Fruit fly (Drosophila melanogaster) whole organism, pupa: ENCODE results near the gene CG15283.
A peak's percentile ranks its signal among the peaks of the same experiment; 100 is the strongest.

Source experiments
- CG10348 ChIP-seq: fragments of 200-800 bp; sonication (Bioruptor generic); IDR thresholded peaks from 2 replicates; pipeline ENCODE4 v1.3.6; 2022; ENCODE audit warnings: missing biosample characterization, missing genetic modification characterization
- CG12605 ChIP-seq: fragments of 200-800 bp; sonication (Bioruptor generic); IDR thresholded peaks from 2 replicates; pipeline ENCODE4 v1.3.6; 2022; ENCODE audit warnings: missing biosample characterization, missing genetic modification characterization
- CG13204 ChIP-seq: fragments of 200-800 bp; sonication (Bioruptor generic); optimal IDR thresholded peaks from 2 replicates; lab custom pipeline; 2018; ENCODE audit warnings: missing biosample characterization, mild to moderate bottlenecking, missing genetic modification characterization, moderate library complexity
- CG14655 ChIP-seq: fragments of 200-800 bp; sonication (Bioruptor generic); optimal IDR thresholded peaks from 3 replicates; lab custom pipeline; 2017; ENCODE audit warnings: mild to moderate bottlenecking, missing biosample characterization, missing genetic modification reagents, missing genetic modification characterization
- CG15710 ChIP-seq: fragments of 200-800 bp; sonication (Bioruptor generic); optimal IDR thresholded peaks from 2 replicates; lab custom pipeline; 2018; ENCODE audit warnings: missing biosample characterization, mild to moderate bottlenecking, missing genetic modification characterization, moderate library complexity
- CG17806 ChIP-seq: fragments of 200-800 bp; sonication (Bioruptor generic); optimal IDR thresholded peaks from 2 replicates; lab custom pipeline; 2018; ENCODE audit warnings: missing biosample characterization, mild to moderate bottlenecking, missing genetic modification characterization, moderate library complexity
- CG32121 ChIP-seq: fragments of 200-800 bp; sonication (Bioruptor generic); IDR thresholded peaks from 2 replicates; pipeline ENCODE4 v1.3.6; 2022; ENCODE audit warnings: missing biosample characterization, missing genetic modification characterization
- CG34367 ChIP-seq: fragments of 200-800 bp; sonication (Bioruptor generic); optimal IDR thresholded peaks from 2 replicates; lab custom pipeline; 2018; ENCODE audit warnings: missing biosample characterization, mild to moderate bottlenecking, missing genetic modification characterization
- CG4496 ChIP-seq: fragments of 200-800 bp; sonication (Bioruptor generic); IDR thresholded peaks from 3 replicates; pipeline ENCODE4 v1.3.6; 2022; ENCODE audit warnings: missing biosample characterization, missing genetic modification characterization
- CG8159 ChIP-seq: fragments of 200-800 bp; sonication (Bioruptor generic); optimal IDR thresholded peaks from 3 replicates; lab custom pipeline; 2018; ENCODE audit warnings: missing biosample characterization, mild to moderate bottlenecking, missing genetic modification characterization, moderate library complexity
- CG8301 ChIP-seq: fragments of 200-800 bp; sonication (Bioruptor generic); optimal IDR thresholded peaks from 2 replicates; lab custom pipeline; 2018; ENCODE audit warnings: missing biosample characterization, mild to moderate bottlenecking, missing genetic modification characterization
- CG9948 ChIP-seq: fragments of 200-800 bp; sonication (Bioruptor generic); optimal IDR thresholded peaks from 2 replicates; lab custom pipeline; 2018; ENCODE audit warnings: missing biosample characterization, mild to moderate bottlenecking, missing genetic modification characterization, moderate library complexity
- D1 ChIP-seq: fragments of 200-800 bp; sonication (Bioruptor generic); optimal IDR thresholded peaks from 2 replicates; lab custom pipeline; 2018; ENCODE audit warnings: missing biosample characterization, mild to moderate bottlenecking, missing genetic modification characterization, moderate library complexity
- EcR ChIP-seq: fragments of 200-800 bp; sonication (Bioruptor generic); optimal IDR thresholded peaks from 3 replicates; lab custom pipeline; 2019; ENCODE audit warnings: missing biosample characterization, missing genetic modification characterization, mild to moderate bottlenecking, moderate library complexity, missing genetic modification reagents
- Ets98B ChIP-seq: fragments of 200-800 bp; sonication (Bioruptor generic); IDR thresholded peaks from 2 replicates; pipeline ENCODE4 v1.3.6; 2022; ENCODE audit warnings: missing biosample characterization, missing genetic modification characterization
- Pif1A ChIP-seq: fragments of 200-800 bp; sonication (Bioruptor generic); optimal IDR thresholded peaks from 3 replicates; lab custom pipeline; 2016; ENCODE audit warnings: missing biosample characterization, missing genetic modification characterization
- Pif1B ChIP-seq: fragments of 200-800 bp; sonication (Bioruptor generic); optimal IDR thresholded peaks from 3 replicates; lab custom pipeline; 2016; ENCODE audit warnings: missing biosample characterization, missing genetic modification characterization
- Snoo ChIP-seq: fragments of 200-800 bp; sonication (Bioruptor generic); optimal IDR thresholded peaks from 3 replicates; lab custom pipeline; 2017; ENCODE audit warnings: missing biosample characterization, mild to moderate bottlenecking, missing genetic modification characterization, inconsistent platforms
- fd96Ca ChIP-seq: fragments of 200-800 bp; sonication (Bioruptor generic); IDR thresholded peaks from 3 replicates; pipeline ENCODE4 v1.3.6; 2022; ENCODE audit warnings: missing biosample characterization, missing genetic modification characterization
- gl ChIP-seq: fragments of 200-800 bp; sonication (Bioruptor generic); optimal IDR thresholded peaks from 2 replicates; lab custom pipeline; 2018; ENCODE audit warnings: missing biosample characterization, mild to moderate bottlenecking, missing genetic modification characterization
- rn ChIP-seq: fragments of 200-800 bp; sonication (Bioruptor generic); IDR thresholded peaks from 2 replicates; pipeline ENCODE4 v1.3.6; 2022; ENCODE audit warnings: missing biosample characterization, missing genetic modification characterization

CG15283 gene

DNA sequence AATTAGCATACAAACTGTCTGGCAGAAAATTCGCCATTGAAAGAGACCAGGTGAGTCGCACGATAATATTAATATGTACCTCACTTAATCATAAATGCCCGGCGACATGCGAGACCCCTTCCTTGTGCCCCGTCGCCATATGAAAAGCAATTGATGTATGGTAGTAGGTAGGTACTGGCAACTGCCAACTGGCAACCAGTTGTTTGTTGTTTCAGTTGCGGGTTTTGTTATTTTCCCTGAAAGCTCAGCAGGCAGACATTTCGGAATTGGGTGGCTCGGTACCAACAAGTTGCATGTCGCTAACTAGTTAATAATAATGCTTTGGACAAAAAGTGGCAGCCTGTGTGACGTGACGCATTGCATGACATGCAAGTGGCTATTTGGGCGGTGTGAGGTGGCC is 23.7 kb upstream of the CG15283 start:
- no peak for TF ChIP-seq CG32121
- TF ChIP-seq CG4496 = peak; percentile 23; the same call in 1 of the 3 replicates

DNA sequence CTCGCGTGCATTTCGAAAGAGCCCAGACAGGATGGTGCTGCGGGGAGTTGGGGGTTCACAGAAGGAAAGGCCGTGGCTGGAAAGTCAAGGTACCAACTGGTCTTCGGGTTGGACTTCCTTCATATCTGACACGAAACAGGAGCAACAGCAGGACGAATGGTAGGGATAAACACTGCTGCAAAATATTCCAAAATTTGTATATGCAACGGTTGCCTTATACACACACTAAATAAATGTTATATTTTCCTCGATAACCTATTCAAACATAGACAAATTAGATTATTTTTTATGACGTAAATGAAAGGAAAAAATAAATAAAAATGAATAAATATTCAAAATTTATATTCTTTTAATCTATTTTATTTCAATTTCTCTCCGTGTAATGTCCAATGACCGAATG is 19.0 kb upstream of the CG15283 start:
- TF ChIP-seq CG15710 = peak; percentile 27
- peak; percentile 54 for TF ChIP-seq CG8159
- no peak for TF ChIP-seq CG12605 (GFP tag; lab: Robert Waterston, UW)
- peak; percentile 1 for TF ChIP-seq CG9948 (tag; lab: Kevin White, UChicago)
- TF ChIP-seq CG32121 = no peak
- TF ChIP-seq Pif1B (GFP tag; lab: Kevin White, UChicago) = no peak
- TF ChIP-seq CG17806 (tag; lab: Kevin White, UChicago) = peak; percentile 4
- TF ChIP-seq CG4496 = no peak
- TF ChIP-seq D1 (tag; lab: Kevin White, UChicago) = no peak
- TF ChIP-seq CG8301 (tag; lab: Kevin White, UChicago) = peak; percentile 6
- TF ChIP-seq Pif1A = peak; percentile 34
- TF ChIP-seq CG14655 (GFP tag; lab: Kevin White, UChicago) = peak; percentile 5
- TF ChIP-seq CG34367 (tag; lab: Kevin White, UChicago) = peak; percentile 6
- TF ChIP-seq Snoo (tag; lab: Kevin White, UChicago) = no peak

DNA sequence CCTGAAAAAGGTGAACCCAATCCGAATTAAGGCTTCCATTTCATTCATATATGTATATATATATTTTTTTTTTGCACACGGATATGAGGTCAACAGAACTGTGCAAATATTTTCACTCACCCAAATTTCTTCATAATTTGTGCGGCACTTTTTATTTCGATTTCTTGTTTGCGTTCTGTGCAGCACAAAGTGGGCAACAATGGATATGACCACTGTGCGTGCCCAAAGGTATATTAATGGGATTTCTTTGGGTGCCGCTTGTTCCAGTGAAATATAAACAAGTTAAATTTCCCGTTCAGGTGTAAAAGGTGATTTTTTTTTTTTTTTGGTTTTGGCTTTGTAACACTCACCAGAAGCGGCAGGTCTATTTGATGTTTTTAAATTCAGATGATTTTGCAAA is 14.3 kb upstream of the CG15283 start:
- TF ChIP-seq CG10348 (GFP tag; lab: Robert Waterston, UW) = no peak
- TF ChIP-seq Snoo (tag; lab: Kevin White, UChicago) = no peak
- no peak for TF ChIP-seq fd96Ca (GFP tag; lab: Robert Waterston, UW)
- TF ChIP-seq CG15710 = no peak
- TF ChIP-seq Pif1A = peak; percentile 6
- no peak for TF ChIP-seq CG12605 (GFP tag; lab: Robert Waterston, UW)
- no peak for TF ChIP-seq Pif1B (GFP tag; lab: Kevin White, UChicago)

DNA sequence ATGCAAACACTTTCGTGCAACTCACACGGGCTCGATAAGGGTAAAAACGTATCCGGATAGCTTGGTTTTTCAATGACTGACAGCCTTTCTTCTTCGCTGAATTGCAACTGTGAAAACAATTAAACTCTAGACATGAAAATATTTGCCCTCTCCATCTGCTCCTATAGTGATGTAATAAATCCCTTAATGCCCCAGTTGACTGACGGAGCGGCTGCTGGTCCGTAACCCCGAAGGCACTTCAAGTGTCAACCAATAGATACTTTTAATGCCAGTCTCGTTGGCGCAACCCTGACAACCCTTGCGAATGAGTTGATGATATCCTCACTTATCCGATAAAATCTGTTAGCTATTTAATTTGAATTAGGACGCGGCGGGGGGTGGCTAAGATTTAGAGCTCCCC is 13.6 kb upstream of the CG15283 start:
- TF ChIP-seq Snoo (tag; lab: Kevin White, UChicago) = no peak
- TF ChIP-seq Ets98B (GFP tag; lab: Robert Waterston, UW) = no peak
- TF ChIP-seq CG15710 = no peak
- TF ChIP-seq CG32121 = no peak
- no peak for TF ChIP-seq gl (tag; lab: Kevin White, UChicago)
- TF ChIP-seq CG12605 (GFP tag; lab: Robert Waterston, UW) = no peak
- TF ChIP-seq CG8159 = no peak
- no peak for TF ChIP-seq CG14655 (GFP tag; lab: Kevin White, UChicago)
- TF ChIP-seq CG17806 (tag; lab: Kevin White, UChicago) = no peak
- no peak for TF ChIP-seq CG34367 (tag; lab: Kevin White, UChicago)
- no peak for TF ChIP-seq CG8301 (tag; lab: Kevin White, UChicago)
- TF ChIP-seq CG10348 (GFP tag; lab: Robert Waterston, UW) = no peak
- no peak for TF ChIP-seq CG13204 (GFP tag; lab: Kevin White, UChicago)
- no peak for TF ChIP-seq CG4496

DNA sequence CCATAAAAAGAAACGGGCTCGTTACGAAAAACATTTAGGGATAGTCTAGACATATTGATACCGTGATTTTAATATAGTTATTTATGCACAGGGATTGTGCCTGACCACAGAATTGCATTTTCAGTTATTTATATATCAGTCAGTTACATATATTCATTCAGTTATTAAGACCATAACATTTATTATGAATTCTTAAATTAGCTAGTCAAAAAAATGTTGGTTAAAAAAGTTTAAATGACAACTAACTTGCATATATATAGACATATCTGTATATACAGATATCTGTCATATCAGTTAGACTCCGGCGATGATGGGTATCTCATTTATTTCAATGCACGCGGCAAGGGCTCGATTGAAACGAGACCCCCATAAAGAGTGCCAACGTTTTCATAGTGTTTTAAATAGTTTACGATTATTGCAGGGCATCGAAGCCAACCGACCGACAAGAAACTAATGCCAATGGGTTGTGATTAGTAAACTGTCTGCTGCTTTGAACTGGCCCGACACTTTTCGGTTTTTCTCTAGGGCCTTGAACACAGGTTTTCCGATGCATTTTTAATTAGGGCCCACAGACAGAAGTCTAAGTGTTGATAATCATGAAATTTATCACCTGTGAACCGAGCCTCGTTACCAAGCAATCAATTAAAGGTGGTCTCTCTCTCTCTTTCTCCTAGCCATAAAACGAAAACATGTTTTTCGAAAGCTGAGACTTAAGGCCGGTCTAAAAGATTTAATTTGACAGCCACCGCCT is 12.1 kb upstream of the CG15283 start:
- TF ChIP-seq CG4496 (no peak), Pif1A (peak; percentile 22)

DNA sequence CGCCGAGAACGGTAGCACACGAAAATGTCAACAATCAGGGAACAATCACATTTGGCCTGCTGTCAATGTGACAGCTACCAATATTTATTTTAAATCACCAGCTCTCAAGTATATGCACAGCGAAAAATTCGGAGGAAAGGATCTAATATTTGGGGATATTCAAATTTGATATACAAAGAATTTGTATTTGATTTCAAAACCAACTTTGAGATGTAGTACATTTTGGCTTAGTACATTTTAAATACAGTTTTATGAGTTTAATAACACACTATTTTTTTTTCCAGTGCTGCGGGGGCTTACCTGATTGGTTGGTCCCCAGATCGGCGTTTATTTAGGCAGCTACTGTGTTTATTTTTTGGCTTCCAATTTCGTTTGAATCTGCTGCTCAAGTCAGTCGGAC is 10.3 kb upstream of the CG15283 start:
- TF ChIP-seq fd96Ca (GFP tag; lab: Robert Waterston, UW) (no peak), CG14655 (GFP tag; lab: Kevin White, UChicago) (no peak), CG4496 (no peak), CG32121 (0 out of 2 replicates have a peak, but pooled peaks have one; percentile 22), Pif1A (peak; percentile 6), CG17806 (tag; lab: Kevin White, UChicago) (peak; percentile 26), CG9948 (tag; lab: Kevin White, UChicago) (peak; percentile 13), CG10348 (GFP tag; lab: Robert Waterston, UW) (no peak), rn (GFP tag; lab: Robert Waterston, UW) (no peak), CG8159 (peak; percentile 52), Snoo (tag; lab: Kevin White, UChicago) (peak; percentile 62), CG13204 (GFP tag; lab: Kevin White, UChicago) (no peak), CG34367 (tag; lab: Kevin White, UChicago) (peak; percentile 24), Pif1B (GFP tag; lab: Kevin White, UChicago) (peak; percentile 56), CG15710 (peak; percentile 59), CG12605 (GFP tag; lab: Robert Waterston, UW) (no peak), CG8301 (tag; lab: Kevin White, UChicago) (no peak), EcR (GFP tag; lab: Kevin White, UChicago) (no peak), gl (tag; lab: Kevin White, UChicago) (no peak), Ets98B (GFP tag; lab: Robert Waterston, UW) (no peak), D1 (tag; lab: Kevin White, UChicago) (no peak)

DNA sequence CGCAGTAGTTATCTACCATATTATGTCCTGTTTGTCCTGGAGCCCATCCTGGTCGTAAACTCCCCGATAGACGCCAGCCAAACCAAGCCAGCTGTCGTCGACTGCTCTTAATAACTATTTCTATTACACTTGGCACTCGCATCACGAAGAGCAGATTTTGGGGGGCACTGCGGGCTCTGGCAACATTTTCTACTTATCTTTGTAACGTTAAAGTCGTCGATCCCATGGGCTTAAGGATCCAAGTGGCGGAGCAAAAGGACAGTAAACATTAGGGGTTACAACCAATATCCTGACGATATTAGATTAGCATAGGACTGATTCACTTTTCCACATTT is 9.3 kb upstream of the CG15283 start:
- no peak for TF ChIP-seq CG8301 (tag; lab: Kevin White, UChicago)
- TF ChIP-seq EcR (GFP tag; lab: Kevin White, UChicago) = no peak
- TF ChIP-seq CG13204 (GFP tag; lab: Kevin White, UChicago) = no peak
- TF ChIP-seq gl (tag; lab: Kevin White, UChicago) = no peak
- no peak for TF ChIP-seq CG4496
- TF ChIP-seq rn (GFP tag; lab: Robert Waterston, UW) = no peak
- no peak for TF ChIP-seq Pif1B (GFP tag; lab: Kevin White, UChicago)
- TF ChIP-seq D1 (tag; lab: Kevin White, UChicago) = no peak
- no peak for TF ChIP-seq CG32121
- no peak for TF ChIP-seq CG12605 (GFP tag; lab: Robert Waterston, UW)
- no peak for TF ChIP-seq Snoo (tag; lab: Kevin White, UChicago)
- TF ChIP-seq Pif1A = no peak
- no peak for TF ChIP-seq CG17806 (tag; lab: Kevin White, UChicago)
- TF ChIP-seq CG8159 = no peak
- TF ChIP-seq CG15710 = no peak
- TF ChIP-seq CG34367 (tag; lab: Kevin White, UChicago) = no peak
- no peak for TF ChIP-seq CG14655 (GFP tag; lab: Kevin White, UChicago)
- no peak for TF ChIP-seq Ets98B (GFP tag; lab: Robert Waterston, UW)
- TF ChIP-seq fd96Ca (GFP tag; lab: Robert Waterston, UW) = no peak
- TF ChIP-seq CG10348 (GFP tag; lab: Robert Waterston, UW) = no peak
